Worm (Caenorhabditis elegans) whole organism, young adult: ENCODE results near the gene Y7A5A.2.

Experiments used
- B0019.2 ChIP-seq: fragments of 200-800 bp; sonication (Bioruptor generic); conservative IDR thresholded peaks from 2 replicates; pipeline ENCODE4 v1.3.6; 2022; ENCODE audit warnings: missing genetic modification reagents, missing genetic modification characterization, missing compliant biosample characterization
- B0035.1 ChIP-seq: sonication (generic microtip); optimal IDR thresholded peaks from 2 replicates; lab custom pipeline; 2016; ENCODE audit warnings: missing genetic modification characterization, mild to moderate bottlenecking, missing compliant biosample characterization, missing genotype, missing genetic modification reagents
- B0336.3 ChIP-seq: fragments of 200-800 bp; sonication (Bioruptor generic); IDR thresholded peaks from 2 replicates; pipeline ENCODE4 v1.3.6; 2022; ENCODE audit warnings: missing genetic modification characterization, missing compliant biosample characterization
- D2030.7 ChIP-seq: fragments of 200-800 bp; sonication (Bioruptor generic); IDR thresholded peaks from 2 replicates; pipeline ENCODE4 v1.3.6; 2022; ENCODE audit warnings: missing genetic modification reagents, missing genetic modification characterization, missing compliant biosample characterization
- F39B2.1 ChIP-seq: fragments of 200-800 bp; sonication (Bioruptor generic); IDR thresholded peaks from 2 replicates; pipeline ENCODE4 v1.3.6; 2022; ENCODE audit warnings: missing genetic modification reagents, missing genetic modification characterization, missing compliant biosample characterization
- F52B5.7 ChIP-seq: sonication (generic microtip); optimal IDR thresholded peaks from 2 replicates; lab custom pipeline; 2016; ENCODE audit warnings: mild to moderate bottlenecking, missing genetic modification characterization, missing compliant biosample characterization
- F57C9.4 ChIP-seq: sonication (generic microtip); optimal IDR thresholded peaks from 2 replicates; lab custom pipeline; 2017; ENCODE audit warnings: mild to moderate bottlenecking, missing genetic modification characterization, missing compliant biosample characterization
- T07F8.4 ChIP-seq: sonication (generic microtip); optimal IDR thresholded peaks from 2 replicates; lab custom pipeline; 2016; ENCODE audit warnings: mild to moderate bottlenecking, missing genetic modification characterization, moderate library complexity, missing compliant biosample characterization
- Y53F4B.3 ChIP-seq: fragments of 200-800 bp; sonication (Bioruptor generic); IDR thresholded peaks from 2 replicates; pipeline ENCODE4 v1.3.6; 2022; ENCODE audit warnings: missing genetic modification reagents, missing genetic modification characterization, missing compliant biosample characterization
- Y56A3A.18 ChIP-seq: fragments of 200-800 bp; sonication (Bioruptor generic); IDR thresholded peaks from 2 replicates; pipeline ENCODE4 v1.3.6; 2022; ENCODE audit warnings: missing genetic modification reagents, missing genetic modification characterization, missing compliant biosample characterization
- Y79H2A.3 ChIP-seq: fragments of 200-800 bp; sonication (Bioruptor generic); conservative IDR thresholded peaks from 2 replicates; pipeline ENCODE4 v1.3.6; 2022; ENCODE audit warnings: missing genetic modification reagents, missing genetic modification characterization, missing compliant biosample characterization
- akir-1 ChIP-seq: fragments of 200-800 bp; sonication (Bioruptor generic); optimal IDR thresholded peaks from 2 replicates; lab custom pipeline; 2018; ENCODE audit warnings: mild to moderate bottlenecking, missing genetic modification characterization, moderate library complexity, missing compliant biosample characterization
- aptf-3 ChIP-seq: fragments of 200-800 bp; sonication (Bioruptor generic); IDR thresholded peaks from 2 replicates; pipeline ENCODE4 v1.3.6; 2022; ENCODE audit warnings: missing genetic modification characterization, missing compliant biosample characterization
- atf-7 ChIP-seq: sonication (generic microtip); optimal IDR thresholded peaks from 2 replicates; lab custom pipeline; 2017; ENCODE audit warnings: mild to moderate bottlenecking, missing genetic modification characterization, missing compliant biosample characterization
- attf-5 ChIP-seq: fragments of 200-800 bp; sonication (Bioruptor generic); optimal IDR thresholded peaks from 2 replicates; lab custom pipeline; 2018; ENCODE audit warnings: mild to moderate bottlenecking, missing genetic modification characterization, missing compliant biosample characterization
- bed-2 ChIP-seq: fragments of 200-800 bp; sonication (Bioruptor generic); IDR thresholded peaks from 2 replicates; pipeline ENCODE4 v1.3.6; 2022; ENCODE audit warnings: missing genetic modification reagents, missing genetic modification characterization, missing compliant biosample characterization
- ccch-3 ChIP-seq: fragments of 200-800 bp; sonication (Bioruptor generic); optimal IDR thresholded peaks from 2 replicates; lab custom pipeline; 2018; ENCODE audit warnings: mild to moderate bottlenecking, missing genetic modification characterization, missing compliant biosample characterization
- ceh-58 ChIP-seq: fragments of 200-800 bp; sonication (Bioruptor generic); IDR thresholded peaks from 2 replicates; pipeline ENCODE4 v1.3.6; 2022; ENCODE audit warnings: missing genetic modification characterization, missing compliant biosample characterization
- dox-1 ChIP-seq: fragments of 200-800 bp; sonication (Bioruptor generic); IDR thresholded peaks from 2 replicates; pipeline ENCODE4 v1.3.6; 2022; ENCODE audit warnings: missing genetic modification reagents, missing genetic modification characterization, missing compliant biosample characterization
- dpff-1 ChIP-seq: sonication (generic microtip); optimal IDR thresholded peaks from 2 replicates; lab custom pipeline; 2017; ENCODE audit warnings: mild to moderate bottlenecking, missing genetic modification characterization, missing compliant biosample characterization
- egl-18 ChIP-seq: fragments of 200-800 bp; sonication (Bioruptor generic); IDR thresholded peaks from 2 replicates; pipeline ENCODE4 v1.3.6; 2022; ENCODE audit warnings: missing genetic modification reagents, missing genetic modification characterization, missing compliant biosample characterization
- egl-44 ChIP-seq: fragments of 200-800 bp; sonication (Bioruptor generic); IDR thresholded peaks from 2 replicates; pipeline ENCODE4 v1.3.6; 2022; ENCODE audit warnings: missing genetic modification reagents, missing genetic modification characterization, missing compliant biosample characterization
- ets-4 ChIP-seq: fragments of 200-800 bp; sonication (Bioruptor generic); optimal IDR thresholded peaks from 2 replicates; lab custom pipeline; 2018; ENCODE audit warnings: mild to moderate bottlenecking, missing genetic modification characterization, missing compliant biosample characterization
- hlh-26 ChIP-seq: fragments of 200-800 bp; sonication (Bioruptor generic); conservative IDR thresholded peaks from 2 replicates; pipeline ENCODE4 v1.3.6; 2022; ENCODE audit warnings: missing genetic modification reagents, missing genetic modification characterization, missing compliant biosample characterization
- hrde-1 ChIP-seq: sonication (generic microtip); optimal IDR thresholded peaks from 2 replicates; lab custom pipeline; 2016; ENCODE audit warnings: missing genetic modification characterization, mild to moderate bottlenecking, missing compliant biosample characterization, moderate library complexity, missing genotype, missing genetic modification reagents, borderline replicate concordance
- lag-1 ChIP-seq: fragments of 200-800 bp; sonication (Bioruptor generic); IDR thresholded peaks from 2 replicates; pipeline ENCODE4 v1.3.6; 2022; ENCODE audit warnings: missing genetic modification reagents, missing genetic modification characterization, missing compliant biosample characterization
- lin-35 ChIP-seq, 3 experiments: fragments of 150-350 bp in 2 of 3; sonication (generic microtip) in 1 of 3; optimal IDR thresholded peaks; 2 replicates each; lab custom pipeline; 2014 to 2018; ENCODE audit warnings: missing biosample characterization in 3 of 3, missing genetic modification characterization in 3 of 3, missing genetic modification reagents in 3 of 3
- lin-54 ChIP-seq: fragments of 200-800 bp; sonication (Bioruptor generic); optimal IDR thresholded peaks from 2 replicates; lab custom pipeline; 2018; ENCODE audit warnings: mild to moderate bottlenecking, missing genetic modification characterization, missing compliant biosample characterization
- lir-1 ChIP-seq: fragments of 200-800 bp; sonication (Bioruptor generic); conservative IDR thresholded peaks from 2 replicates; pipeline ENCODE4 v1.3.6; 2022; ENCODE audit warnings: missing genetic modification reagents, missing genetic modification characterization, missing compliant biosample characterization
- lsl-1 ChIP-seq: fragments of 200-800 bp; sonication (Bioruptor generic); optimal IDR thresholded peaks from 2 replicates; lab custom pipeline; 2018; ENCODE audit warnings: mild to moderate bottlenecking, missing genetic modification characterization, moderate library complexity, missing compliant biosample characterization
- nfya-1 ChIP-seq: sonication (generic microtip); optimal IDR thresholded peaks from 2 replicates; lab custom pipeline; 2017; ENCODE audit warnings: antibody characterized with exemption, missing compliant biosample characterization, missing genetic modification characterization, borderline replicate concordance; ENCODE audit not compliant: insufficient read depth
- nfyb-1 ChIP-seq: fragments of 200-800 bp; sonication (Bioruptor generic); IDR thresholded peaks from 2 replicates; pipeline ENCODE4 v1.3.6; 2022; ENCODE audit warnings: missing genetic modification reagents, missing genetic modification characterization, missing compliant biosample characterization
- nhr-27 ChIP-seq: fragments of 200-800 bp; sonication (Bioruptor generic); optimal IDR thresholded peaks from 2 replicates; lab custom pipeline; 2018; ENCODE audit warnings: mild to moderate bottlenecking, missing genetic modification characterization, moderate library complexity, missing compliant biosample characterization
- nhr-80 ChIP-seq: sonication (generic microtip); optimal IDR thresholded peaks from 2 replicates; lab custom pipeline; 2016; ENCODE audit warnings: missing genetic modification characterization, missing compliant biosample characterization
- nhr-90 ChIP-seq: sonication (generic microtip); optimal IDR thresholded peaks from 2 replicates; lab custom pipeline; 2016; ENCODE audit warnings: missing genotype, mild to moderate bottlenecking, missing genetic modification characterization, missing compliant biosample characterization
- pha-4 ChIP-seq: fragments of 150-350 bp; sonication (generic microtip); optimal IDR thresholded peaks from 2 replicates; lab custom pipeline; 2014; ENCODE audit warnings: missing biosample characterization, missing genetic modification reagents, missing genetic modification characterization
- rec-8 ChIP-seq, 2 experiments: sonication (generic microtip); optimal IDR thresholded peaks; 2 replicates each; lab custom pipeline; 2016; ENCODE audit warnings: mild to moderate bottlenecking in 2 of 2, missing genetic modification characterization in 2 of 2, missing genetic modification reagents in 2 of 2, missing genotype in 2 of 2, missing biosample characterization in 1 of 2, missing compliant biosample characterization in 1 of 2, moderate library complexity in 1 of 2
- sea-2 ChIP-seq: fragments of 200-800 bp; sonication (Bioruptor generic); IDR thresholded peaks from 2 replicates; pipeline ENCODE4 v1.3.6; 2022; ENCODE audit warnings: missing genetic modification characterization, missing compliant biosample characterization
- snpc-1.1 ChIP-seq: sonication (generic microtip); optimal IDR thresholded peaks from 2 replicates; lab custom pipeline; 2017; ENCODE audit warnings: missing genetic modification characterization, mild to moderate bottlenecking, missing compliant biosample characterization, antibody characterized with exemption, moderate library complexity, missing genotype, missing genetic modification reagents; ENCODE audit not compliant: insufficient read depth
- snpc-3.4 ChIP-seq: sonication (generic microtip); optimal IDR thresholded peaks from 2 replicates; lab custom pipeline; 2017; ENCODE audit warnings: missing genetic modification characterization, mild to moderate bottlenecking, missing compliant biosample characterization, antibody characterized with exemption, moderate library complexity, missing genotype, missing genetic modification reagents
- sptf-2 ChIP-seq: fragments of 200-800 bp; sonication (Bioruptor generic); optimal IDR thresholded peaks from 2 replicates; lab custom pipeline; 2018; ENCODE audit warnings: mild to moderate bottlenecking, missing genetic modification characterization, missing compliant biosample characterization
- xnd-1 ChIP-seq: sonication (generic microtip); optimal IDR thresholded peaks from 2 replicates; lab custom pipeline; 2016; ENCODE audit warnings: missing genotype, missing genetic modification reagents, missing genetic modification characterization, missing compliant biosample characterization
- zim-3 ChIP-seq: sonication (generic microtip); optimal IDR thresholded peaks from 2 replicates; lab custom pipeline; 2017; ENCODE audit warnings: mild to moderate bottlenecking, missing genetic modification characterization, moderate library complexity, missing compliant biosample characterization
- ztf-18 ChIP-seq: sonication (generic microtip); optimal IDR thresholded peaks from 2 replicates; lab custom pipeline; 2016; ENCODE audit warnings: missing genotype, mild to moderate bottlenecking, missing genetic modification characterization, missing compliant biosample characterization
- ztf-25 ChIP-seq: fragments of 200-800 bp; sonication (Bioruptor generic); IDR thresholded peaks from 2 replicates; pipeline ENCODE4 v1.3.6; 2022; ENCODE audit warnings: missing genetic modification reagents, missing genetic modification characterization, missing compliant biosample characterization
- ztf-26 ChIP-seq: sonication (generic microtip); optimal IDR thresholded peaks from 2 replicates; lab custom pipeline; 2017; ENCODE audit warnings: missing genetic modification characterization, missing compliant biosample characterization
- ztf-28 ChIP-seq: fragments of 200-800 bp; sonication (Bioruptor generic); IDR thresholded peaks from 2 replicates; pipeline ENCODE4 v1.3.6; 2022; ENCODE audit warnings: missing genetic modification reagents, missing genetic modification characterization, missing compliant biosample characterization
- ztf-6 ChIP-seq: fragments of 200-800 bp; sonication (Bioruptor generic); IDR thresholded peaks from 2 replicates; pipeline ENCODE4 v1.3.6; 2022; ENCODE audit warnings: missing genetic modification reagents, missing genetic modification characterization, missing compliant biosample characterization

The Y7A5A.2 gene

DNA sequence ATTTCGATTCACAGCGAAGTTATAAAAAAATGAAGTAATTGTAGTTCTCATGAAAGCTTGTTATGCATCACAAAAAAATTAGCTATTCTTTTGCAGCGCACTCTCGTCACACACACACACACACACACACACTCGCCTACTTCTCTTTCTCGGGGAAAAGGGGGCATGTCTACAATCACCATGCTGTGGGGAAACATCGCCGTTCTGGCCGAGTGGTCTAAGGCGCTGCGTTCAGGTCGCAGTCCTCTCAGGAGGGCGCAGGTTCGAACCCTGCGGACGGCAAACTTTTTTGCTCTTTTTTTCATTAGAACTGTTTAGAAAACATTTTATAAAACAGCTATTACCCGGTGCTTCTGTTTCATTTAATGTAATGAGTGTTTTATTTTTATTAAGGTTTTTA, 30.7 kb downstream of the Y7A5A.2 start (continued):
- peak; percentile 73; the same call in 1 of the 2 replicates for TF ChIP-seq ztf-6 (GFP tag; lab: Robert Waterston, UW)
- TF ChIP-seq ztf-28 (GFP tag; lab: Robert Waterston, UW), result peak; percentile 47; the same call in 1 of the 2 replicates
- peak; percentile 74 for TF ChIP-seq snpc-3.4 (tag; lab: Kevin White, UChicago)
- no peak for TF ChIP-seq ceh-58 (GFP tag; lab: Robert Waterston, UW)
- TF ChIP-seq ztf-18 (tag; lab: Kevin White, UChicago), result peak; percentile 80
- TF ChIP-seq rec-8 (tag; optimal IDR thresholded peaks at IDR 0.05; lab: Kevin White, UChicago), result peak; percentile 63 to 87
- no peak for TF ChIP-seq sptf-2
- no peak for TF ChIP-seq F57C9.4
- no peak for TF ChIP-seq xnd-1 (tag; lab: Kevin White, UChicago)
- peak; percentile 86 for TF ChIP-seq nhr-90 (tag; lab: Kevin White, UChicago)
- TF ChIP-seq snpc-1.1, result peak; percentile 72
- no peak for TF ChIP-seq lag-1 (GFP tag; lab: Robert Waterston, UW)
- peak; percentile 43; the same call in 1 of the 2 replicates for TF ChIP-seq egl-18 (GFP tag; lab: Robert Waterston, UW)
- TF ChIP-seq lsl-1 (GFP tag; lab: Kevin White, UChicago), result peak; percentile 7
- TF ChIP-seq Y79H2A.3 (GFP tag; lab: Robert Waterston, UW), result 0 out of 2 replicates have a peak, but pooled peaks have one; percentile 17
- TF ChIP-seq akir-1 (GFP tag; lab: Kevin White, UChicago), result peak; percentile 60
- no peak for TF ChIP-seq nhr-27 (tag; lab: Kevin White, UChicago)
- 0 out of 2 replicates have a peak, but pooled peaks have one; percentile 29 for TF ChIP-seq F39B2.1
- TF ChIP-seq nfya-1 (tag; lab: Kevin White, UChicago), result no peak
- peak; percentile 34 for TF ChIP-seq nhr-80 (tag; lab: Kevin White, UChicago)
- TF ChIP-seq Y56A3A.18 (GFP tag; lab: Robert Waterston, UW), result peak; percentile 67; the same call in 1 of the 2 replicates
- TF ChIP-seq D2030.7 (GFP tag; lab: Robert Waterston, UW), result peak; percentile 84
- no peak for TF ChIP-seq lin-35 (GFP tag; optimal IDR thresholded peaks at IDR 0.05; lab: Kevin White, UChicago)
- peak; percentile 46 for TF ChIP-seq ztf-26 (tag; lab: Kevin White, UChicago)
- peak; percentile 21; the same call in 1 of the 2 replicates for TF ChIP-seq bed-2
- TF ChIP-seq nfyb-1 (GFP tag; lab: Robert Waterston, UW), result peak; percentile 88
- TF ChIP-seq B0019.2 (GFP tag; lab: Robert Waterston, UW), result peak; percentile 58; the same call in 1 of the 2 replicates
- TF ChIP-seq egl-44, result peak; percentile 87
- TF ChIP-seq ets-4 (GFP tag; lab: Kevin White, UChicago), result no peak
- no peak for TF ChIP-seq ccch-3 (GFP tag; lab: Kevin White, UChicago)
- no peak for TF ChIP-seq pha-4 (tag; lab: Kevin White, UChicago)
- peak; percentile 61 for TF ChIP-seq zim-3
- TF ChIP-seq lir-1 (GFP tag; lab: Robert Waterston, UW), result peak; percentile 68
- TF ChIP-seq B0035.1 (tag; lab: Kevin White, UChicago), result peak; percentile 74
- peak; percentile 79 for TF ChIP-seq B0336.3 (GFP tag; lab: Robert Waterston, UW)
- no peak for TF ChIP-seq hrde-1 (tag; lab: Kevin White, UChicago)
- peak; percentile 78 for TF ChIP-seq F52B5.7 (tag; lab: Kevin White, UChicago)
- peak; percentile 14; the same call in 1 of the 2 replicates for TF ChIP-seq sea-2 (GFP tag; lab: Robert Waterston, UW)
- peak; percentile 45 for TF ChIP-seq attf-5 (GFP tag; lab: Kevin White, UChicago)
- TF ChIP-seq ztf-25 (GFP tag; lab: Robert Waterston, UW), result peak; percentile 83
- peak; percentile 55 for TF ChIP-seq atf-7 (tag; lab: Kevin White, UChicago)
- TF ChIP-seq T07F8.4 (tag; lab: Kevin White, UChicago), result peak; percentile 72
- TF ChIP-seq lin-54 (GFP tag; lab: Kevin White, UChicago), result peak; percentile 60
- peak; percentile 27; the same call in 1 of the 2 replicates for TF ChIP-seq Y53F4B.3
- no peak for TF ChIP-seq dpff-1 (tag; lab: Kevin White, UChicago)
- no peak for TF ChIP-seq aptf-3
- TF ChIP-seq hlh-26, result no peak
- peak; percentile 93 for TF ChIP-seq dox-1 (GFP tag; lab: Robert Waterston, UW)
